Worm (Caenorhabditis elegans): ENCODE results near the gene hif-1.

hif-1 gene

DNA sequence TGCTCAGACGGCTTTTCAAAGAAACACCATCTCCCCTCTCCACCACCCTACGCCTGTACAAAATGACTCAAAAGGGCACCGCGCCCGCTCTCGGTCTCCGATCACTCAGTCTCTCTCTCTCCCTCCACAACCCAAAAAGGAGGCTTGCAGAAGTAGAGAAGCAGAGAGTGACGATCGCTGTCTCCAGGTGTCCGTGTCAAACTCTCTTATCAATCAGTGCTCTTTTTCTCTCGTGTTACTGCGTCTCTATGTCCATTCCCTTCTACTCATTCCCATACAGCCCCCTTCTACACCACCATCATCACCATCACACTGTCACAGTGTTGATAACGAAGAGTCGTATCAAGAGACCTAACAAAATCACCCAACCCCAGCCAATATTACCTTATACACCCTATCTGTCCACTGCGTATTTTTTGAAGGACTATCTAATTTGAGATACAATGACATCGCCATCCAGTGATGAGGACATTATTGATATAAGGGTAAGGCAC lies 27.6 kb upstream of the hif-1 start, which contains the start of gene pha-4:
pha-4 (plus strand) TSS at position 444 of the 494 bp plus-strand sequence.
- TF ChIP-seq unc-55 (GFP tag; optimal IDR thresholded peaks at IDR 0.05), result no peak
- no peak for TF ChIP-seq nfya-1 (tag; optimal IDR thresholded peaks at IDR 0.05)
- no peak for TF ChIP-seq ceh-14 (tag; optimal IDR thresholded peaks at IDR 0.05)
- TF ChIP-seq ets-4 (tag; optimal IDR thresholded peaks at IDR 0.05), result no peak
- peak; percentile 9 for TF ChIP-seq tbx-2 (tag; optimal IDR thresholded peaks at IDR 0.05)
- TF ChIP-seq pax-1 (tag; optimal IDR thresholded peaks at IDR 0.05), result no peak
- no peak for TF ChIP-seq unc-42 (tag; optimal IDR thresholded peaks at IDR 0.05)
- no peak for TF ChIP-seq dmd-4 (tag; optimal IDR thresholded peaks at IDR 0.05; ENCODE audit: borderline replicate concordance)
- no peak for TF ChIP-seq K02D7.2 (tag; optimal IDR thresholded peaks at IDR 0.05)
- no peak for TF ChIP-seq hlh-13 (GFP tag; optimal IDR thresholded peaks at IDR 0.05)
- peak; percentile 82 for TF ChIP-seq elt-2 (tag; optimal IDR thresholded peaks at IDR 0.05)
- TF ChIP-seq ceh-18 (tag; optimal IDR thresholded peaks at IDR 0.05), result peak; percentile 9
- no peak for TF ChIP-seq F13H6.1 (tag; optimal IDR thresholded peaks at IDR 0.05)
- TF ChIP-seq hlh-30 (tag; optimal IDR thresholded peaks at IDR 0.05; ENCODE audit: insufficient read depth), result no peak

DNA sequence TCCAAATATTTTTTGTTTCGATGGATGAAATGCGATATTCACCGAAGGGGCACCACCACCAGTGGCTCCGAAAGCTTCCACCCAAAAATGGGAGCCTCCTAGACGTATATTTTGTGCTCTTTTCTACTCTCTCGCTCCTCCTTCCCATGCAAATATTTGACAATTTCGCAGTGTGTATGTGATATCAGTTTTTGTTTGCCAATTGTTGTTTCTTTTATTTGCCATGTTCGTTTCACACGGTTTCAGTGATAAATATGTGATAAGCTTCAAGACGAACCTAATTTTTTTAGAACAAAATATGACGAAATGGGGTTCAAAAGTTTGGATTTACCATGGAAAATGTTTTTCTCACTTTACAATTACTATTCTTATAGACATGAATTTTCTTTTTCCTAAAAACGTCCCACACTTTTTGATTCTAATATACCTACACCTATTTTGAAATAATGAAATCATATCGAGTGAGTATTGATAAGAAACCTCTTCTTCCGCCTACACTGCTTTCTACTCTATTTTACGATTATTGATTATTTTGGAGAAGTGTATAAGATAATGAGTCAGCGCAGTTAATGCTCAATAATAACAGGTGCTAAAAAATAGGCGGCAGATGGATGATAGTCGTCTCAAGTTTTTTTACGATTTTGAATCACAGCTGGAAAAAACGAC lies 26.2 kb upstream of the hif-1 start:
- TF ChIP-seq ceh-2 (tag; optimal IDR thresholded peaks at IDR 0.05), result no peak
- TF ChIP-seq K09A11.1 (tag; optimal IDR thresholded peaks at IDR 0.05; ENCODE audit: insufficient read depth), result no peak
- TF ChIP-seq unc-86 (tag; optimal IDR thresholded peaks at IDR 0.05), result no peak
- no peak for TF ChIP-seq ahr-1 (tag; optimal IDR thresholded peaks at IDR 0.05)

DNA sequence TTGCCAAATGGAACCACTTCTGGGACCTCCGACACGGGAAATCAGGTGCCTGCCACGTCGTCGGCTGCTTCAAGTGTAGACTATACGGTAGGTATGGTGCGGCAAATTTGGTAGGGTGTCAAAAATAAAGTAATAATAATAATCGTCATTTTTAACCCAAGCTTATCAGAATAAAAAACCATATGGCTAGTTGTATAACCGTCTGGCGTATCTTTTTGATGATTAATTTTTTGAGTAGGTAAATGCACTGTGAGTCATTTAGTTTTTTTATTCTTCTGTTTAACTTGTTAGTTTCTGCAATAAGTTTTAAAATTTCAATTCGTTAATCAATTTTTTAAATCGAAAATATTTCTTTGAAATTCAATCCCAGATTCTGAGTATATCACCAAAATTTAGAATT lies 24.7 kb upstream of the hif-1 start:
- TF ChIP-seq hlh-15 (tag; optimal IDR thresholded peaks at IDR 0.05) (no peak), pax-1 (tag; optimal IDR thresholded peaks at IDR 0.05) (no peak), pag-3 (tag; optimal IDR thresholded peaks at IDR 0.05; ENCODE audit: borderline replicate concordance) (no peak), npax-4 (tag; optimal IDR thresholded peaks at IDR 0.05) (no peak), ceh-30 (tag; optimal IDR thresholded peaks at IDR 0.05) (no peak)

DNA sequence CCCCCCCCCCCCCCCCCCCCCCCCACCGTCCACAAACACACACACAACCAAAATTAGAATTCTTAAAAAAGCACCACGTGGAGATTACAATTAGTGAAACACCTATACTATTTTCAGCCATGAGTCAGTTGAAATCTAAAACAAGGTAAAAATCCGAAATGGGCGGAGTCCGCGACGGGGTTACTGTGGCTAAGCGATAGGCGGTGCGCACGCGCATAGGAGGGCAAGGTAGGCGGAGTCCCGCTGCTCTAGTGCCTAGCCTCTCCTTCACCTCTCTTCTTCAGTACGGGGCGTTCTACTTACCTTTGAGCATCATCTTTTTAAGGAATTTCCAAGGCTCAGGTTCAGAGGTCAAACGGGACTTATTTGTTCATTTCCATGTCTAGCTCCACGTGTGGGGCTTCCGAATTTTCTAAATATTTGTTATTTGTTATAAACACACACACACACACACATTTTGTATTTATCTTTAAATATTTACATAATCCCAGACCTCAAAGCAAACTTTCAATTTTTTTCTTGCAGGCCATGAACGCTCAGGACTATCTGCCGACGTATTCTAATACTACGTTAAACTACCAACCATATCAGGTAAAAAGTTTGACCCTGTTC lies 23.7 kb upstream of the hif-1 start:
- TF ChIP-seq lim-6 (tag; optimal IDR thresholded peaks at IDR 0.05), result no peak
- TF ChIP-seq ceh-45 (GFP tag; IDR thresholded peaks at IDR 0.05), result peak; percentile 38; the same call in 1 of the 2 replicates
- TF ChIP-seq nfya-1 (tag; optimal IDR thresholded peaks at IDR 0.05), result peak; percentile 41
- TF ChIP-seq pha-2 (tag; optimal IDR thresholded peaks at IDR 0.05), result peak; percentile 53

DNA sequence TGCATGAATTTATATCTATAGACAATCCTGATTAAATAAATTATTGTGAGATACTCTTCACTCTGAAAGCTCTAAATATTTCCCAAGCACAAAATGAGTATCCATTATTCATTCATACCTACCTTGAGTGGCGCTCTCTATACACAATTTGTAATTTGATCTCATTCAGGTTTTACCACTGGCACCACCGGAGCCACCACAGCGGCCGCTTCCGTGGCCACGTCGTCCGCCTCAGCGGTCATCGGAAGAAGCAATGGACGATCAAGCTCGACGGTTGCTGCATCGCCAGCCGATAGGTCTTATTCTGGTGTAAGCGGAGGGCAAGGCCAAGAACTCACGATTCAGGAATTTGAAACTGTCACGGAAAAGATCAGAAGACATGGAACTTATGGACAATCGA lies 23.0 kb upstream of the hif-1 start:
- no peak for TF ChIP-seq tbx-7 (tag; optimal IDR thresholded peaks at IDR 0.05)
- TF ChIP-seq ceh-19 (GFP tag; optimal IDR thresholded peaks at IDR 0.05), result peak; percentile 22
- TF ChIP-seq eyg-1 (tag; optimal IDR thresholded peaks at IDR 0.05), result no peak
- TF ChIP-seq fax-1 (tag; optimal IDR thresholded peaks at IDR 0.05), result no peak
- TF ChIP-seq nhr-11 (tag; optimal IDR thresholded peaks at IDR 0.05), result no peak
- no peak for TF ChIP-seq ceh-14 (tag; optimal IDR thresholded peaks at IDR 0.05)
- TF ChIP-seq ceh-34 (tag; optimal IDR thresholded peaks at IDR 0.05), result peak; percentile 66
- TF ChIP-seq sox-4 (tag; optimal IDR thresholded peaks at IDR 0.05), result no peak

DNA sequence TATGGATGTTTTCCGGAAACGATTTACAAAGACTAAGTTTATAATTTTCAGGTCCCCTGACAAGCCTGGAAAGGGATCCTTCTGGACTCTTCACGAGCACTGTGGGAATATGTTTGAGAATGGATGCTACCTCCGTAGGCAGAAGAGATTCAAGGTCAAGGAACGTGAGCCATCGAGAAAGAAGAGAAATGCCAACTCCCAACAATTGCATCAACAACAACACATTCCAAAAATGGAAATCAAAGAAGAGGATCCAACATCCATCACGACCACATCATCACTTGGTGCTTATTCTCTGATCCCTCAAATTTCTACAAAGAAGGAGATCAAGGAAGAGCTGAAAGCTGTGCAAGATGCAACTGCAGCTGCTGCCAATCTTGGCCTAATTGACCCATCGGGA lies 22.1 kb upstream of the hif-1 start:
- no peak for TF ChIP-seq ama-1 (optimal IDR thresholded peaks at IDR 0.05)
- TF ChIP-seq ceh-24 (tag; optimal IDR thresholded peaks at IDR 0.05), result no peak
- TF ChIP-seq hlh-15 (tag; optimal IDR thresholded peaks at IDR 0.05), result no peak
- TF ChIP-seq ref-2 (tag; optimal IDR thresholded peaks at IDR 0.05), result no peak
- no peak for TF ChIP-seq K09A11.1 (tag; optimal IDR thresholded peaks at IDR 0.05; ENCODE audit: insufficient read depth)
- no peak for TF ChIP-seq npax-4 (tag; optimal IDR thresholded peaks at IDR 0.05)
- TF ChIP-seq dmd-4 (tag; optimal IDR thresholded peaks at IDR 0.05; ENCODE audit: borderline replicate concordance), result no peak
- no peak for TF ChIP-seq pha-4 (tag; optimal IDR thresholded peaks at IDR 0.05)
- no peak for TF ChIP-seq zip-5 (tag; optimal IDR thresholded peaks at IDR 0.05)
- no peak for TF ChIP-seq tbx-7 (tag; optimal IDR thresholded peaks at IDR 0.05)
- no peak for TF ChIP-seq C38D4.7 (GFP tag; optimal IDR thresholded peaks at IDR 0.05)
- no peak for TF ChIP-seq sox-4 (tag; optimal IDR thresholded peaks at IDR 0.05)

Data from whole organism, late embryonic.